Fruit fly (Drosophila melanogaster): ENCODE measurements around the gene Chd3.
"Not testable (repeated sequence)": the region's sequence is repeated elsewhere in the genome, so short reads cannot be mapped to it uniquely, and the experiment has no call there.

Chd3 gene

DNA sequence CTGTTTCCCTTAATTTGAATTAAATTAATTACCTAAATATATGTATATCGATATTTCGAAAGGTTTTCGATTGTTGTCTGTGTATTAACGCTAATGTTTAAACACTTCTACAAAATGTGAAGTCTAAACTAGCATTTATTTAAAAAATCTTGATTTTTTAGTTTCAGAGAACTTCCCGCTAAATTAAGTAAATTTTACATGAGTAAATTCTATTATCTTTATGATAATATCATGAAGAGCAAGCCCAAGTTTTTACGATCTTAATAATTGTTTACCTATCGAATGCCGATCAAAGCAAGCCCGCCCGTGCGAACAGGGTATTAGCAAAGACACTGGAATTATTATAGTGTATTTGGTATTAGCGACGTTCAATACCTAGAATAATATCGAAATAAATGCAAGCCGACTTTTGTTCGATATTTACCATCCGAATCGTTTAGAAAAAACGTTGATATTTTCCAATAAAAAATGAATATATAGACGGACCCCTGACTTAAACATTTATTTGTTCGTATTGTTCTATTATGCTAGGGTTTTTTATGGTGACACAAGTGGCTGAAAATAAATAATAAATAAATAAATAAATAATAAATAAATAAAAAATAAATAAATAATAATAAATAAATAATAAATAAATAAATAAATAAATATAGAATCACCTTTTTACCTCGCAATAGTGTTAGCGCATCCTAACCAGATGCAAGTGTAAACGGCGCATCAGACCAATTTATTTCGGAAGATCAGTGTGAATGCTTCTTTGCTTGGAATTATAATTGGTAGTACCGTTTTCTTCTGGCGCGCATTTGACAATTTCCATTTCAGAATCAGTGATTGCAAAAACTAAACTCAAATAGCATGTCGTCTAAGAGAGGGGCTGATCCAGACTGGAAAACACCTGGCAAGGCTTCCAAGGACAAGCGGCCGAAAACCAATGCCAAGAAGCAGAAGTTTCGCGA, at the start of gene Chd3, which contains the start of gene CG33062:
Gene Chd3, plus strand, starts transcription at position 780 of the 956 bp plus-strand sequence.
Gene CG33062, minus strand, starts transcription at position 51 of the 956 bp plus-strand sequence.
- TF ChIP-seq CG1620 (GFP tag; optimal IDR thresholded peaks at IDR 0.05) (no peak), tj (GFP tag; optimal IDR thresholded peaks at IDR 0.05) (no peak), cic (GFP tag; optimal IDR thresholded peaks at IDR 0.05) (no peak), kay (GFP tag; ENCODE audit: borderline replicate concordance) (no peak), Clk (GFP tag; optimal IDR thresholded peaks at IDR 0.05) (no peak), CG7101 (tag; optimal IDR thresholded peaks at IDR 0.05) (no peak), Mnt (GFP tag; optimal IDR thresholded peaks at IDR 0.05) (no peak), cnc (optimal IDR thresholded peaks at IDR 0.05) (no peak), CG5204 (GFP tag; optimal IDR thresholded peaks at IDR 0.05) (no peak), CG11617 (GFP tag; optimal IDR thresholded peaks at IDR 0.05) (no peak), CG14711 (tag; optimal IDR thresholded peaks at IDR 0.05) (no peak), Crg-1 (GFP tag; optimal IDR thresholded peaks at IDR 0.05) (no peak), CG33017 (tag; optimal IDR thresholded peaks at IDR 0.05) (no peak), bab1 (GFP tag; optimal IDR thresholded peaks at IDR 0.05) (no peak), toe (GFP tag; optimal IDR thresholded peaks at IDR 0.05) (no peak), ovo (GFP tag; optimal IDR thresholded peaks at IDR 0.05) (no peak), CG12768 (GFP tag; optimal IDR thresholded peaks at IDR 0.05) (no peak), CG7045 (GFP tag; optimal IDR thresholded peaks at IDR 0.05) (no peak), pad (GFP tag; optimal IDR thresholded peaks at IDR 0.05) (no peak), Hr96 (GFP tag; optimal IDR thresholded peaks at IDR 0.05) (no peak)

dm6 chr3L:19412812-19413211, 34.2 kb upstream of the Chd3 start, which contains the start of gene CG32206:
TSS of gene CG32206 (minus strand) at chr3L:19412912.
- TF ChIP-seq Crg-1 (GFP tag; optimal IDR thresholded peaks at IDR 0.05): no peak
- TF ChIP-seq CG12768 (GFP tag; optimal IDR thresholded peaks at IDR 0.05): no peak
- TF ChIP-seq toe (GFP tag; optimal IDR thresholded peaks at IDR 0.05): no peak
- no peak for TF ChIP-seq Hr96 (GFP tag; optimal IDR thresholded peaks at IDR 0.05)
- TF ChIP-seq CG1620 (GFP tag; optimal IDR thresholded peaks at IDR 0.05): no peak
- TF ChIP-seq CG14711 (tag; optimal IDR thresholded peaks at IDR 0.05): no peak
- no peak for TF ChIP-seq Clk (GFP tag; optimal IDR thresholded peaks at IDR 0.05)
- no peak for TF ChIP-seq pad (GFP tag; optimal IDR thresholded peaks at IDR 0.05)
- no peak for TF ChIP-seq cic (GFP tag; optimal IDR thresholded peaks at IDR 0.05)
- no peak for TF ChIP-seq bab1 (GFP tag; optimal IDR thresholded peaks at IDR 0.05)
- TF ChIP-seq cnc (optimal IDR thresholded peaks at IDR 0.05): no peak
- no peak for TF ChIP-seq kay (GFP tag; ENCODE audit: borderline replicate concordance)
- TF ChIP-seq CG11617 (GFP tag; optimal IDR thresholded peaks at IDR 0.05): no peak
- TF ChIP-seq CG33017 (tag; optimal IDR thresholded peaks at IDR 0.05): no peak
- no peak for TF ChIP-seq CG7045 (GFP tag; optimal IDR thresholded peaks at IDR 0.05)

DNA sequence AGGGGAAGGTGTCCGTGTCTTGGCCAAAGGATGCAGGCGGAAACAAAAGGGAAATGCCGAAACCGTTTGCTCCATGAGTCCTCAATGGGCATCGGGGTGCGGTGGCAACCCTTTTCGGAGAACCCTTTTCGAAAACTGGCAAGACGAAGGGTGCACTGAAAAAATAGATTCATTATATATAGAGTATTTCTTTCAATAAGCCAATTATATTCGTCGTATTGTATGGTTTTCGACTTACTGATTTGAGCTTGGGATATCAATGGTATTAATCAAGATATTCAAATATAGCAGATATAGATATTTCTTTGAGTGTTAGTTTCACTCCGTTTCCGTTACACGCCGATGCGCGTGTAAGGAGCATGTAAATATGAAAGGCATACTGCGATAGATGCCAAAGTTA, 4.7 kb upstream of the Chd3 start:
- TF ChIP-seq CG7045 (GFP tag; optimal IDR thresholded peaks at IDR 0.05) (no peak), CG33017 (tag; optimal IDR thresholded peaks at IDR 0.05) (no peak), pad (GFP tag; optimal IDR thresholded peaks at IDR 0.05) (no peak), Hr96 (GFP tag; optimal IDR thresholded peaks at IDR 0.05) (no peak), cnc (optimal IDR thresholded peaks at IDR 0.05) (no peak), CG5204 (GFP tag; optimal IDR thresholded peaks at IDR 0.05) (no peak), CG1620 (GFP tag; optimal IDR thresholded peaks at IDR 0.05) (no peak), toe (GFP tag; optimal IDR thresholded peaks at IDR 0.05) (no peak), cic (GFP tag; optimal IDR thresholded peaks at IDR 0.05) (no peak), ovo (GFP tag; optimal IDR thresholded peaks at IDR 0.05) (no peak), CG14711 (tag; optimal IDR thresholded peaks at IDR 0.05) (no peak), Clk (GFP tag; optimal IDR thresholded peaks at IDR 0.05) (no peak), CG7101 (tag; optimal IDR thresholded peaks at IDR 0.05) (no peak), Mnt (GFP tag; optimal IDR thresholded peaks at IDR 0.05) (no peak), kay (GFP tag; ENCODE audit: borderline replicate concordance) (no peak), tj (GFP tag; optimal IDR thresholded peaks at IDR 0.05) (no peak), CG12768 (GFP tag; optimal IDR thresholded peaks at IDR 0.05) (no peak), CG11617 (GFP tag; optimal IDR thresholded peaks at IDR 0.05) (no peak), Crg-1 (GFP tag; optimal IDR thresholded peaks at IDR 0.05) (no peak)

dm6 chr3L:19444092-19444491, 2.9 kb upstream of the Chd3 start:
- TF ChIP-seq CG1620 (GFP tag; optimal IDR thresholded peaks at IDR 0.05) (no peak), CG11617 (GFP tag; optimal IDR thresholded peaks at IDR 0.05) (no peak), CG7101 (tag; optimal IDR thresholded peaks at IDR 0.05) (no peak), CG33017 (tag; optimal IDR thresholded peaks at IDR 0.05) (no peak), CG7045 (GFP tag; optimal IDR thresholded peaks at IDR 0.05) (no peak)

DNA sequence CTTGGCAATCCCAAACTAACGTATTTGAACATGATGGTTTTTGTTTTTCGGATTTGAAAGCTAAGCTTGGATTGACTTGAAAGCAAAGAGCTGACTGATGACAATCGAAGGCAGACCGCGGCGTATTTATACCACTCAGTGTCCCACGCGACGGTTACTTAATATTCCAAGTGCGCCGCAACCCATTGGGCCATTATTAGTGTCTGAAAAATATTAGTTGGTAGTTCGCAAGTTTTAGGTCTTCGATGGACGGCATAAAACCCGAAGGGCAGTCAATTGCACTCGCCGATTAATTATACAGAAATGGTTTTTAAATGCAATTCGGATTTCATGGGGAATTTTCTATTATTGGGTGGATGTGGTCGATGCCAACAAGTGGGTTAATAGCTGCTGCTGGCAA, 17.7 kb downstream of the Chd3 start, which contains the start of gene CG14095:
Gene CG14095, minus strand, starts transcription at position 101 of the 400 bp plus-strand sequence.
- TF ChIP-seq CG5204 (GFP tag; optimal IDR thresholded peaks at IDR 0.05) (no peak), tj (GFP tag; optimal IDR thresholded peaks at IDR 0.05) (no peak), kay (GFP tag; ENCODE audit: borderline replicate concordance) (no peak), pad (GFP tag; optimal IDR thresholded peaks at IDR 0.05) (no peak), Clk (GFP tag; optimal IDR thresholded peaks at IDR 0.05) (no peak), CG7101 (tag; optimal IDR thresholded peaks at IDR 0.05) (no peak), CG14711 (tag; optimal IDR thresholded peaks at IDR 0.05) (no peak), toe (GFP tag; optimal IDR thresholded peaks at IDR 0.05) (no peak), CG1620 (GFP tag; optimal IDR thresholded peaks at IDR 0.05) (no peak), CG7045 (GFP tag; optimal IDR thresholded peaks at IDR 0.05) (no peak)

- TF ChIP-seq CG1620, Clk, pad (GFP tag; optimal IDR thresholded peaks at IDR 0.05): not testable (repeated sequence)
Measured at dm6 chr3L:19466979-19467378, 20.0 kb downstream of the Chd3 start, which contains the start of the genes CG14096 and CG32214. TSS of gene CG14096 (minus strand) at chr3L:19467079. TSS of gene CG32214 (plus strand) at chr3L:19467346.
